Worm (Caenorhabditis elegans): ENCODE data around the gene Y105C5A.13.
A peak's percentile ranks its signal among the peaks of the same experiment; 100 is the strongest.

Y105C5A.13 gene

ce11 chrIV:15646418-15647220, 5.6 kb downstream of the Y105C5A.13 start, which contains the start of the genes Y105C5A.1268 and Y105C5A.1272:
Gene Y105C5A.1268, minus strand, starts transcription at chrIV:15646468.
Gene Y105C5A.1272, plus strand, starts transcription at chrIV:15646992.
- peak; percentile 80 for TF ChIP-seq mcd-1 (GFP tag; IDR thresholded peaks at IDR 0.05)
- TF ChIP-seq tbp1 (GFP tag; optimal IDR thresholded peaks at IDR 0.05): peak; percentile 47
- peak; percentile 62 for TF ChIP-seq mel-28 (tag; optimal IDR thresholded peaks at IDR 0.05; ENCODE audit: borderline replicate concordance)
- TF ChIP-seq repo-1 (tag; optimal IDR thresholded peaks at IDR 0.05): peak; percentile 37
- TF ChIP-seq attf-6 (GFP tag; IDR thresholded peaks at IDR 0.05): 0 out of 2 replicates have a peak, but pooled peaks have one; percentile 37
- peak; percentile 82 for TF ChIP-seq B0336.3 (GFP tag; IDR thresholded peaks at IDR 0.05)
- peak; percentile 75 for TF ChIP-seq atf-7 (tag; optimal IDR thresholded peaks at IDR 0.05)
- TF ChIP-seq ceh-27 (GFP tag; optimal IDR thresholded peaks at IDR 0.05): peak; percentile 64
- TF ChIP-seq chd-7 (tag; optimal IDR thresholded peaks at IDR 0.05): peak; percentile 83
- TF ChIP-seq let-607 (tag; optimal IDR thresholded peaks at IDR 0.05): peak in 1 of 2 experiments; percentile 43
- TF ChIP-seq madf-10 (tag; optimal IDR thresholded peaks at IDR 0.05): peak; percentile 54
- peak; percentile 99 for TF ChIP-seq cebp-1 (GFP tag; IDR thresholded peaks at IDR 0.05)
- peak; percentile 99 for TF ChIP-seq cebp-1 (tag; optimal IDR thresholded peaks at IDR 0.05)
- TF ChIP-seq snpc-4 (GFP tag; optimal IDR thresholded peaks at IDR 0.05): peak; percentile 13
- TF ChIP-seq snpc-4 (tag; optimal IDR thresholded peaks at IDR 0.05): peak in 2 of 4 experiments; percentile 81 to 83
- TF ChIP-seq pbrm-1 (GFP tag; IDR thresholded peaks at IDR 0.05): peak; percentile 100
- peak; percentile 32 for TF ChIP-seq tlf-1 (GFP tag; optimal IDR thresholded peaks at IDR 0.05)
- TF ChIP-seq gei-17 (GFP tag; optimal IDR thresholded peaks at IDR 0.05): peak; percentile 65
- peak; percentile 99 for TF ChIP-seq hmg-1.2 (GFP tag; IDR thresholded peaks at IDR 0.05)
- peak; percentile 3 for TF ChIP-seq akir-1 (GFP tag; optimal IDR thresholded peaks at IDR 0.05)
- TF ChIP-seq nfyb-1 (GFP tag; IDR thresholded peaks at IDR 0.05): peak; percentile 96
- peak; percentile 85 for TF ChIP-seq dox-1 (GFP tag; IDR thresholded peaks at IDR 0.05)
- TF ChIP-seq zfh-2 (GFP tag; conservative IDR thresholded peaks at IDR 0.05): peak; percentile 41; the same call in 1 of the 2 replicates
- peak; percentile 2 for TF ChIP-seq die-1 (tag; optimal IDR thresholded peaks at IDR 0.05)
- TF ChIP-seq egl-18 (GFP tag; IDR thresholded peaks at IDR 0.05): peak; percentile 81; the same call in 1 of the 2 replicates
- TF ChIP-seq lir-1 (GFP tag; conservative IDR thresholded peaks at IDR 0.05): peak; percentile 56; the same call in 1 of the 2 replicates
- TF ChIP-seq ztf-26 (tag; optimal IDR thresholded peaks at IDR 0.05): peak; percentile 54
- peak; percentile 83; the same call in 1 of the 2 replicates for TF ChIP-seq Y56A3A.18 (GFP tag; IDR thresholded peaks at IDR 0.05)
- peak; percentile 76 for TF ChIP-seq C06A6.2 (GFP tag; conservative IDR thresholded peaks at IDR 0.05)
- TF ChIP-seq lin-54 (GFP tag; optimal IDR thresholded peaks at IDR 0.05): peak; percentile 67
- TF ChIP-seq ZK185.1 (tag; optimal IDR thresholded peaks at IDR 0.05; ENCODE audit: poor library complexity, severe bottlenecking): peak; percentile 84
- TF ChIP-seq ztf-18 (tag; optimal IDR thresholded peaks at IDR 0.05): peak; percentile 75
- 0 out of 2 replicates have a peak, but pooled peaks have one; percentile 16 for TF ChIP-seq madf-3 (GFP tag; IDR thresholded peaks at IDR 0.05)
- 0 out of 2 replicates have a peak, but pooled peaks have one; percentile 41 for TF ChIP-seq let-526 (GFP tag; IDR thresholded peaks at IDR 0.05)
- peak; percentile 84 for TF ChIP-seq ekl-4 (GFP tag; IDR thresholded peaks at IDR 0.05)
- 0 out of 2 replicates have a peak, but pooled peaks have one; percentile 34 for TF ChIP-seq F37B4.10 (GFP tag; IDR thresholded peaks at IDR 0.05)
- peak; percentile 96 for TF ChIP-seq K12H6.12 (tag; optimal IDR thresholded peaks at IDR 0.05)
- TF ChIP-seq egl-44 (GFP tag; IDR thresholded peaks at IDR 0.05): peak; percentile 71; the same call in 1 of the 2 replicates
- peak; percentile 84; the same call in 1 of the 2 replicates for TF ChIP-seq Y53G8AR.9 (GFP tag; conservative IDR thresholded peaks at IDR 0.05)
- peak; percentile 34 for TF ChIP-seq B0035.1 (tag; optimal IDR thresholded peaks at IDR 0.05)
- TF ChIP-seq attf-5 (GFP tag; optimal IDR thresholded peaks at IDR 0.05): peak; percentile 99
- TF ChIP-seq K11D2.4 (GFP tag; IDR thresholded peaks at IDR 0.05): peak; percentile 79
- peak; percentile 18 for TF ChIP-seq ets-4 (GFP tag; optimal IDR thresholded peaks at IDR 0.05)
- TF ChIP-seq lin-40 (tag; optimal IDR thresholded peaks at IDR 0.05): peak; percentile 97
- 0 out of 2 replicates have a peak, but pooled peaks have one; percentile 31 for TF ChIP-seq lin-26 (GFP tag; IDR thresholded peaks at IDR 0.05)
- TF ChIP-seq rcor-1 (GFP tag; IDR thresholded peaks at IDR 0.05): peak; percentile 58
